Fruit fly (Drosophila melanogaster) whole organism, embryonic: ENCODE data around the gene CG14221.

Source experiments
- Atf3 ChIP-seq: fragments of 200-800 bp; sonication (Bioruptor generic); optimal IDR thresholded peaks from 3 replicates; lab custom pipeline; 2016; ENCODE audit warnings: missing biosample characterization, missing genetic modification characterization
- CG18011 ChIP-seq: fragments of 200-800 bp; sonication (Bioruptor generic); optimal IDR thresholded peaks from 2 replicates; lab custom pipeline; 2017; ENCODE audit warnings: missing biosample characterization, missing genetic modification characterization, mild to moderate bottlenecking, moderate library complexity, missing genotype
- CG32767 ChIP-seq: fragments of 200-800 bp; sonication (Bioruptor generic); IDR thresholded peaks from 2 replicates; pipeline ENCODE4 v1.3.6; 2022; ENCODE audit warnings: missing biosample characterization, missing genetic modification characterization
- CG34224 ChIP-seq: fragments of 200-800 bp; sonication (Bioruptor generic); IDR thresholded peaks from 3 replicates; pipeline ENCODE4 v1.3.6; 2022; ENCODE audit warnings: missing biosample characterization, missing genetic modification characterization; ENCODE audit not compliant: partially characterized antibody
- CG34422 ChIP-seq: fragments of 200-800 bp; sonication (Bioruptor generic); IDR thresholded peaks from 3 replicates; pipeline ENCODE4 v1.3.6; 2022; ENCODE audit warnings: missing biosample characterization, missing genetic modification characterization
- CG6254 ChIP-seq: fragments of 200-800 bp; sonication (Bioruptor generic); optimal IDR thresholded peaks from 3 replicates; lab custom pipeline; 2017; ENCODE audit warnings: mild to moderate bottlenecking, missing biosample characterization, missing genetic modification reagents, missing genetic modification characterization
- CG6689 ChIP-seq: fragments of 200-800 bp; sonication (Bioruptor generic); IDR thresholded peaks from 2 replicates; pipeline ENCODE4 v1.3.6; 2022; ENCODE audit warnings: missing biosample characterization, missing genetic modification characterization
- CG6813 ChIP-seq: fragments of 200-800 bp; sonication (Bioruptor generic); optimal IDR thresholded peaks from 2 replicates; lab custom pipeline; 2017; ENCODE audit warnings: missing biosample characterization, missing genetic modification characterization, mild to moderate bottlenecking, moderate library complexity, missing genetic modification reagents
- CoRest ChIP-seq: fragments of 200-800 bp; sonication (Bioruptor generic); optimal IDR thresholded peaks from 3 replicates; lab custom pipeline; 2018; ENCODE audit warnings: missing biosample characterization, mild to moderate bottlenecking, missing genetic modification characterization, moderate library complexity
- Dek ChIP-seq: fragments of 200-800 bp; sonication (Bioruptor generic); optimal IDR thresholded peaks from 3 replicates; lab custom pipeline; 2019; ENCODE audit warnings: missing biosample characterization, mild to moderate bottlenecking, missing genetic modification characterization, moderate library complexity
- Dll ChIP-seq: fragments of 200-800 bp; sonication (Bioruptor generic); IDR thresholded peaks from 4 replicates; pipeline ENCODE4 v1.3.6; 2022; ENCODE audit warnings: missing biosample characterization, missing genetic modification characterization; ENCODE audit not compliant: partially characterized antibody
- Dp ChIP-seq: fragments of 200-800 bp; sonication (Bioruptor generic); optimal IDR thresholded peaks from 2 replicates; lab custom pipeline; 2018; ENCODE audit warnings: missing biosample characterization, mild to moderate bottlenecking, missing genetic modification characterization, moderate library complexity
- Dref ChIP-seq: fragments of 200-800 bp; sonication (Bioruptor generic); IDR thresholded peaks from 2 replicates; pipeline ENCODE4 v1.3.6; 2022; ENCODE audit warnings: missing biosample characterization, missing genetic modification characterization
- E2f2 ChIP-seq: fragments of 200-800 bp; sonication (Bioruptor generic); IDR thresholded peaks from 2 replicates; pipeline ENCODE4 v1.3.6; 2022; ENCODE audit warnings: missing biosample characterization, missing genetic modification characterization
- H2.0 ChIP-seq: fragments of 200-800 bp; sonication (Bioruptor generic); IDR thresholded peaks from 2 replicates; pipeline ENCODE4 v1.3.6; 2022; ENCODE audit warnings: missing biosample characterization, missing genetic modification characterization
- HLH4C ChIP-seq: fragments of 200-800 bp; sonication (Bioruptor generic); IDR thresholded peaks from 3 replicates; pipeline ENCODE4 v1.3.6; 2022; ENCODE audit warnings: missing biosample characterization, missing genetic modification characterization; ENCODE audit not compliant: partially characterized antibody
- MBD-R2 ChIP-seq: fragments of 200-800 bp; sonication (Bioruptor generic); IDR thresholded peaks from 2 replicates; pipeline ENCODE4 v1.3.6; 2022; ENCODE audit warnings: missing biosample characterization, missing genetic modification characterization
- MESR4 ChIP-seq: fragments of 200-800 bp; sonication (Bioruptor generic); optimal IDR thresholded peaks from 2 replicates; lab custom pipeline; 2018; ENCODE audit warnings: missing biosample characterization, mild to moderate bottlenecking, missing genetic modification characterization, moderate library complexity
- Oaz ChIP-seq: fragments of 200-800 bp; sonication (Bioruptor generic); IDR thresholded peaks from 2 replicates; pipeline ENCODE4 v1.3.6; 2022; ENCODE audit warnings: missing biosample characterization, missing genetic modification characterization
- Opbp ChIP-seq: fragments of 200-800 bp; sonication (Bioruptor generic); IDR thresholded peaks from 3 replicates; pipeline ENCODE4 v1.3.6; 2022; ENCODE audit warnings: missing biosample characterization, missing genetic modification characterization; ENCODE audit not compliant: partially characterized antibody
- Pdp1 ChIP-seq, 2 experiments: fragments of 200-800 bp; sonication (Bioruptor generic); optimal IDR thresholded peaks; 3 replicates each; lab custom pipeline; 2016; ENCODE audit warnings: missing biosample characterization in 2 of 2, missing genetic modification characterization in 2 of 2, mild to moderate bottlenecking in 1 of 2, moderate library complexity in 1 of 2
- Spps ChIP-seq: fragments of 200-800 bp; sonication (Bioruptor generic); optimal IDR thresholded peaks from 2 replicates; lab custom pipeline; 2018; ENCODE audit warnings: missing biosample characterization, mild to moderate bottlenecking, missing genetic modification characterization
- Sry-β ChIP-seq: fragments of 200-800 bp; sonication (Bioruptor generic); optimal IDR thresholded peaks from 2 replicates; lab custom pipeline; 2018; ENCODE audit warnings: missing biosample characterization, mild to moderate bottlenecking, missing genetic modification characterization, moderate library complexity
- Sry-δ ChIP-seq: fragments of 200-800 bp; sonication (Bioruptor generic); optimal IDR thresholded peaks from 2 replicates; lab custom pipeline; 2016; ENCODE audit warnings: missing biosample characterization, missing genetic modification characterization
- abd-A ChIP-seq: fragments of 200-800 bp; sonication (Bioruptor generic); optimal IDR thresholded peaks from 3 replicates; lab custom pipeline; 2019; ENCODE audit warnings: missing biosample characterization, mild to moderate bottlenecking, missing genetic modification characterization, moderate library complexity
- amos ChIP-seq: fragments of 200-800 bp; sonication (Bioruptor generic); IDR thresholded peaks from 2 replicates; pipeline ENCODE4 v1.3.6; 2022; ENCODE audit warnings: missing biosample characterization, missing genetic modification characterization; ENCODE audit not compliant: partially characterized antibody
- az2 ChIP-seq: fragments of 200-800 bp; sonication (Bioruptor generic); optimal IDR thresholded peaks from 3 replicates; lab custom pipeline; 2016; ENCODE audit warnings: missing biosample characterization, missing genetic modification characterization
- bbx ChIP-seq: fragments of 200-800 bp; sonication (Bioruptor generic); IDR thresholded peaks from 2 replicates; pipeline ENCODE4 v1.3.6; 2022; ENCODE audit warnings: missing biosample characterization, missing genetic modification characterization; ENCODE audit not compliant: partially characterized antibody
- bcd ChIP-seq: fragments of 200-800 bp; sonication (Bioruptor generic); optimal IDR thresholded peaks from 2 replicates; lab custom pipeline; 2017; ENCODE audit warnings: missing biosample characterization, mild to moderate bottlenecking, missing genetic modification characterization
- crp ChIP-seq, 2 experiments: fragments of 200-800 bp; sonication (Bioruptor generic); optimal IDR thresholded peaks; 2 replicates in 1 of 2; 3 replicates in 1 of 2; lab custom pipeline; 2017; ENCODE audit warnings: missing biosample characterization in 2 of 2, missing genetic modification characterization in 2 of 2, mild to moderate bottlenecking in 1 of 2, moderate library complexity in 1 of 2
- en ChIP-seq: fragments of 200-800 bp; sonication (Bioruptor generic); optimal IDR thresholded peaks from 2 replicates; lab custom pipeline; 2016; ENCODE audit warnings: missing biosample characterization, missing genetic modification characterization
- eve ChIP-seq, 2 experiments: fragments of >200 bp; optimal IDR thresholded peaks; 2 replicates each; lab custom pipeline; 2017; ENCODE audit warnings: missing biosample characterization in 2 of 2, missing genetic modification characterization in 2 of 2
- gfzf ChIP-seq: fragments of 200-800 bp; sonication (Bioruptor generic); optimal IDR thresholded peaks from 2 replicates; lab custom pipeline; 2016; ENCODE audit warnings: missing biosample characterization, mild to moderate bottlenecking, missing genetic modification characterization, moderate library complexity
- hb ChIP-seq: fragments of 200-800 bp; sonication (Bioruptor generic); IDR thresholded peaks from 3 replicates; pipeline ENCODE4 v1.3.6; 2022; ENCODE audit warnings: missing biosample characterization, missing genetic modification characterization; ENCODE audit not compliant: partially characterized antibody
- hbn ChIP-seq: fragments of 200-800 bp; sonication (Bioruptor generic); IDR thresholded peaks from 2 replicates; pipeline ENCODE4 v1.3.6; 2022; ENCODE audit warnings: missing biosample characterization, missing genetic modification characterization; ENCODE audit not compliant: partially characterized antibody
- jing ChIP-seq: fragments of 200-800 bp; sonication (Bioruptor generic); optimal IDR thresholded peaks from 2 replicates; lab custom pipeline; 2018; ENCODE audit warnings: missing biosample characterization, mild to moderate bottlenecking, missing genetic modification characterization
- knrl ChIP-seq: fragments of 200-800 bp; sonication (Bioruptor generic); IDR thresholded peaks from 3 replicates; pipeline ENCODE4 v1.3.6; 2022; ENCODE audit warnings: missing biosample characterization, missing genetic modification characterization; ENCODE audit not compliant: partially characterized antibody
- maf-S ChIP-seq: fragments of 200-800 bp; sonication (Bioruptor generic); optimal IDR thresholded peaks from 2 replicates; lab custom pipeline; 2016; ENCODE audit warnings: missing biosample characterization, missing genetic modification characterization
- nerfin-2 ChIP-seq: fragments of 200-800 bp; sonication (Bioruptor generic); IDR thresholded peaks from 2 replicates; pipeline ENCODE4 v1.3.6; 2022; ENCODE audit warnings: missing biosample characterization, missing genetic modification characterization; ENCODE audit not compliant: partially characterized antibody
- p53 ChIP-seq: fragments of 200-800 bp; sonication (Bioruptor generic); optimal IDR thresholded peaks from 2 replicates; lab custom pipeline; 2016; ENCODE audit warnings: missing biosample characterization, missing genetic modification characterization
- pzg ChIP-seq: fragments of 200-800 bp; sonication (Bioruptor generic); optimal IDR thresholded peaks from 3 replicates; lab custom pipeline; 2018; ENCODE audit warnings: missing biosample characterization, mild to moderate bottlenecking, missing genetic modification characterization, moderate library complexity
- sna ChIP-seq: fragments of 200-800 bp; sonication (Bioruptor generic); IDR thresholded peaks from 2 replicates; pipeline ENCODE4 v1.3.6; 2022; ENCODE audit warnings: missing biosample characterization, missing genetic modification characterization; ENCODE audit not compliant: partially characterized antibody
- sqz ChIP-seq: fragments of 200-800 bp; sonication (Bioruptor generic); optimal IDR thresholded peaks from 3 replicates; lab custom pipeline; 2018; ENCODE audit warnings: missing biosample characterization, mild to moderate bottlenecking, missing genetic modification characterization
- tna ChIP-seq: fragments of 200-800 bp; sonication (Bioruptor generic); IDR thresholded peaks from 2 replicates; pipeline ENCODE4 v1.3.6; 2022; ENCODE audit warnings: missing biosample characterization, missing genetic modification characterization; ENCODE audit not compliant: partially characterized antibody
- tx ChIP-seq: fragments of 200-800 bp; sonication (Bioruptor generic); optimal IDR thresholded peaks from 2 replicates; lab custom pipeline; 2016; ENCODE audit warnings: missing biosample characterization, missing genetic modification characterization
- unc-4 ChIP-seq: fragments of 200-800 bp; sonication (Bioruptor generic); IDR thresholded peaks from 2 replicates; pipeline ENCODE4 v1.3.6; 2022; ENCODE audit warnings: missing biosample characterization, missing genetic modification characterization; ENCODE audit not compliant: partially characterized antibody
- zen2 ChIP-seq: fragments of 200-800 bp; sonication (Bioruptor generic); IDR thresholded peaks from 3 replicates; pipeline ENCODE4 v1.3.6; 2022; ENCODE audit warnings: missing biosample characterization, missing genetic modification characterization; ENCODE audit not compliant: partially characterized antibody

The CG14221 gene

DNA sequence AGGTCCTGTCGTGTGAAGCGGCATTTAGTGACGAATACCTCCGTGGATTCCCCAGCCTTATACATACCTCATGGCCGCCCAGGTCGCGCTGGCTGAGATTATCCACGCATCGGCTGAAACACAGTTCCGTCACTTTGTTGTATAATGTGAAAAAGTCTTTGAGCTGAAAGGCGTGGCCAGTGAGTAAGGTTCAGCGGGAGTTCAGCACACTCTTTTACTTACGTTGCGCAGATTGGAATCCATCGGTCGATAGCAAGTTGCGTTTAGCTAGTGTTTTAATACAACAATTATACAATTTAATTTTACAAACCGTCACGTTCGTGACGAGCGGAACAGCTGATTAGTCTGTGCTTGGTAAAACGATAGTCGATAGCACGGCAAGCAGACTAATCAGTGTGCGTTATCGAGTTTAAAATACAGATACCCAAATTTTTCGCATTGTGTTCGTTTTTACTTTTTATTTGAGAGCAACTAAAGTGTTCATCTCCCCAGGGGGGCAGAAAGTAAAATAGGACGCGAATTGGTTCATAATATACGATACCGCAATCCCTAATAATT is 2.8 kb downstream of the CG14221 start, which contains the start of the genes Pstk and Tim9b (continued):
- TF ChIP-seq H2.0 (GFP tag; lab: Robert Waterston, UW) (no peak), zen2 (peak; percentile 45; the same call in 2 of the 3 replicates), E2f2 (GFP tag; lab: Robert Waterston, UW) (peak; percentile 84), CG18011 (GFP tag; lab: Kevin White, UChicago) (no peak), p53 (GFP tag; lab: Kevin White, UChicago) (no peak), CG6813 (no peak), CG34224 (GFP tag; lab: Robert Waterston, UW) (peak; percentile 62), Spps (tag; lab: Kevin White, UChicago) (no peak), bbx (GFP tag; lab: Robert Waterston, UW) (peak; percentile 73), Dref (GFP tag; lab: Robert Waterston, UW) (peak; percentile 71), maf-S (GFP tag; lab: Kevin White, UChicago) (no peak), CoRest (no peak), en (GFP tag; lab: Kevin White, UChicago) (no peak), az2 (no peak), Sry-β (GFP tag; lab: Kevin White, UChicago) (no peak), sqz (GFP tag; lab: Kevin White, UChicago) (no peak), tna (GFP tag; lab: Robert Waterston, UW) (peak; percentile 68), amos (GFP tag; lab: Robert Waterston, UW) (peak; percentile 48; the same call in 1 of the 2 replicates), nerfin-2 (GFP tag; lab: Robert Waterston, UW) (peak; percentile 29; the same call in 1 of the 2 replicates), Opbp (GFP tag; lab: Robert Waterston, UW) (peak; percentile 59; the same call in 2 of the 3 replicates), unc-4 (peak; percentile 46; the same call in 1 of the 2 replicates), CG34422 (GFP tag; lab: Robert Waterston, UW) (no peak), Sry-δ (GFP tag; lab: Kevin White, UChicago) (peak; percentile 21), HLH4C (GFP tag; lab: Robert Waterston, UW) (peak; percentile 66), tx (GFP tag; lab: Kevin White, UChicago) (no peak), Oaz (no peak), eve (GFP tag; optimal IDR thresholded peaks at IDR 0.05; lab: Kevin White, UChicago) (no peak), CG6254 (GFP tag; lab: Kevin White, UChicago) (no peak), CG6689 (no peak), MBD-R2 (peak; percentile 54), Dp (GFP tag; lab: Kevin White, UChicago) (peak; percentile 77), Atf3 (GFP tag; lab: Kevin White, UChicago) (no peak), knrl (GFP tag; lab: Robert Waterston, UW) (no peak), Dek (no peak), gfzf (GFP tag; lab: Kevin White, UChicago) (no peak), Dll (GFP tag; lab: Robert Waterston, UW) (peak; percentile 49; the same call in 3 of the 4 replicates), CG32767 (GFP tag; lab: Robert Waterston, UW) (no peak), abd-A (tag; lab: Kevin White, UChicago) (no peak), jing (GFP tag; lab: Kevin White, UChicago) (no peak), MESR4 (GFP tag; lab: Kevin White, UChicago) (peak; percentile 46), pzg (GFP tag; lab: Kevin White, UChicago) (peak; percentile 38), crp (GFP tag; optimal IDR thresholded peaks at IDR 0.05; lab: Kevin White, UChicago) (peak; percentile 17 to 85), sna (0 out of 2 replicates have a peak, but pooled peaks have one; percentile 46), hbn (GFP tag; lab: Robert Waterston, UW) (peak; percentile 49), bcd (GFP tag; lab: Kevin White, UChicago) (no peak), hb (GFP tag; lab: Robert Waterston, UW) (peak; percentile 58; the same call in 2 of the 3 replicates), Pdp1 (GFP tag; optimal IDR thresholded peaks at IDR 0.05; lab: Kevin White, UChicago) (peak in 1 of 2 experiments; percentile 93)
